Fruit fly (Drosophila melanogaster) whole organism, prepupa: ENCODE results near the gene CG8064.

Experiments
- Blimp-1 ChIP-seq: fragments of 200-800 bp; sonication (Bioruptor generic); optimal IDR thresholded peaks from 3 replicates; lab custom pipeline; 2017; ENCODE audit warnings: missing biosample characterization, missing genetic modification characterization, mild to moderate bottlenecking, moderate library complexity, missing genetic modification reagents
- CG11762 ChIP-seq: fragments of 200-800 bp; sonication (Bioruptor generic); optimal IDR thresholded peaks from 3 replicates; lab custom pipeline; 2016; ENCODE audit warnings: missing biosample characterization, missing genetic modification characterization; ENCODE audit not compliant: insufficient read depth
- CG11902 ChIP-seq: fragments of 200-800 bp; sonication (Bioruptor generic); optimal IDR thresholded peaks from 3 replicates; lab custom pipeline; 2016; ENCODE audit warnings: missing biosample characterization, missing genetic modification characterization
- CG1621 ChIP-seq: fragments of 200-800 bp; sonication (Bioruptor generic); optimal IDR thresholded peaks from 3 replicates; lab custom pipeline; 2018; ENCODE audit warnings: missing biosample characterization, mild to moderate bottlenecking, missing genetic modification characterization
- CG16779 ChIP-seq: fragments of 200-800 bp; sonication (Bioruptor generic); optimal IDR thresholded peaks from 3 replicates; lab custom pipeline; 2017; ENCODE audit warnings: missing biosample characterization, mild to moderate bottlenecking, missing genetic modification characterization
- CG31627 ChIP-seq: fragments of 200-800 bp; sonication (Bioruptor generic); optimal IDR thresholded peaks from 3 replicates; lab custom pipeline; 2016; ENCODE audit warnings: missing biosample characterization, missing genetic modification characterization
- CG32006 ChIP-seq: fragments of 200-800 bp; sonication (Bioruptor generic); optimal IDR thresholded peaks from 3 replicates; lab custom pipeline; 2017; ENCODE audit warnings: missing biosample characterization, mild to moderate bottlenecking, missing genetic modification characterization
- CG4318 ChIP-seq: fragments of 200-800 bp; sonication (Bioruptor generic); optimal IDR thresholded peaks from 3 replicates; lab custom pipeline; 2017; ENCODE audit warnings: missing biosample characterization, mild to moderate bottlenecking, missing genetic modification characterization
- CG6276 ChIP-seq: fragments of 200-800 bp; sonication (Bioruptor generic); optimal IDR thresholded peaks from 2 replicates; lab custom pipeline; 2017; ENCODE audit warnings: missing biosample characterization, mild to moderate bottlenecking, missing genetic modification characterization
- CG6792 ChIP-seq: fragments of 200-800 bp; sonication (Bioruptor generic); optimal IDR thresholded peaks from 3 replicates; lab custom pipeline; 2016; ENCODE audit warnings: missing biosample characterization, missing genetic modification characterization
- CG6854 ChIP-seq: fragments of 200-800 bp; sonication (Bioruptor generic); optimal IDR thresholded peaks from 2 replicates; lab custom pipeline; 2017; ENCODE audit warnings: missing biosample characterization, mild to moderate bottlenecking, missing genetic modification characterization
- CG7368 ChIP-seq: fragments of 200-800 bp; sonication (Bioruptor generic); optimal IDR thresholded peaks from 3 replicates; lab custom pipeline; 2016; ENCODE audit warnings: missing biosample characterization, missing genetic modification characterization
- Eip75B ChIP-seq: fragments of 200-800 bp; sonication (Bioruptor generic); optimal IDR thresholded peaks from 3 replicates; lab custom pipeline; 2016; ENCODE audit warnings: missing biosample characterization, missing genetic modification characterization
- Eip93F ChIP-seq: fragments of 200-800 bp; sonication (Bioruptor generic); optimal IDR thresholded peaks from 2 replicates; lab custom pipeline; 2016; ENCODE audit warnings: missing biosample characterization, mild to moderate bottlenecking, missing genetic modification characterization
- Ets21C ChIP-seq: fragments of 200-800 bp; sonication (Bioruptor generic); optimal IDR thresholded peaks from 3 replicates; lab custom pipeline; 2016; ENCODE audit warnings: missing biosample characterization, missing genetic modification characterization
- Hr39 ChIP-seq: fragments of 200-800 bp; sonication (Bioruptor generic); optimal IDR thresholded peaks from 2 replicates; lab custom pipeline; 2016; ENCODE audit warnings: missing biosample characterization, missing genetic modification characterization
- Hr4 ChIP-seq: fragments of 200-800 bp; sonication (Bioruptor generic); optimal IDR thresholded peaks from 3 replicates; lab custom pipeline; 2016; ENCODE audit warnings: missing biosample characterization, missing genetic modification characterization
- Lpt ChIP-seq: fragments of 200-800 bp; sonication (Bioruptor generic); optimal IDR thresholded peaks from 3 replicates; lab custom pipeline; 2016; ENCODE audit warnings: missing biosample characterization, missing genetic modification characterization
- OdsH ChIP-seq: fragments of 200-800 bp; sonication (Bioruptor generic); optimal IDR thresholded peaks from 3 replicates; lab custom pipeline; 2016; ENCODE audit warnings: missing biosample characterization, missing genetic modification characterization
- Sox102F ChIP-seq: fragments of 200-800 bp; sonication (Bioruptor generic); optimal IDR thresholded peaks from 2 replicates; lab custom pipeline; 2016; ENCODE audit warnings: missing biosample characterization, mild to moderate bottlenecking, missing genetic modification characterization
- Sox15 ChIP-seq: fragments of 200-800 bp; sonication (Bioruptor generic); optimal IDR thresholded peaks from 3 replicates; lab custom pipeline; 2016; ENCODE audit warnings: missing biosample characterization, missing genetic modification characterization
- dac ChIP-seq: fragments of 200-800 bp; sonication (Bioruptor generic); optimal IDR thresholded peaks from 2 replicates; lab custom pipeline; 2017; ENCODE audit warnings: missing biosample characterization, mild to moderate bottlenecking, missing genetic modification characterization
- dsx ChIP-seq: fragments of 200-800 bp; optimal IDR thresholded peaks from 3 replicates; lab custom pipeline; 2019; ENCODE audit warnings: missing biosample characterization, mild to moderate bottlenecking, missing genetic modification characterization, moderate library complexity; ENCODE audit not compliant: poor library complexity, severe bottlenecking
- eg ChIP-seq: fragments of 200-800 bp; sonication (Bioruptor generic); IDR thresholded peaks from 3 replicates; pipeline ENCODE4 v1.3.6; 2022; ENCODE audit warnings: missing biosample characterization, missing genetic modification characterization
- esn ChIP-seq: fragments of 200-800 bp; sonication (Bioruptor generic); optimal IDR thresholded peaks from 2 replicates; lab custom pipeline; 2016; ENCODE audit warnings: missing biosample characterization, mild to moderate bottlenecking, missing genetic modification characterization, moderate library complexity
- fd59A ChIP-seq: fragments of 200-800 bp; sonication (Bioruptor generic); optimal IDR thresholded peaks from 2 replicates; lab custom pipeline; 2017; ENCODE audit warnings: missing biosample characterization, mild to moderate bottlenecking, missing genetic modification characterization, missing genetic modification reagents
- fd85E ChIP-seq: fragments of 200-800 bp; sonication (Bioruptor generic); optimal IDR thresholded peaks from 3 replicates; lab custom pipeline; 2016; ENCODE audit warnings: missing biosample characterization, missing genetic modification characterization
- fkh ChIP-seq: fragments of 200-800 bp; sonication (Bioruptor generic); optimal IDR thresholded peaks from 3 replicates; lab custom pipeline; 2017; ENCODE audit warnings: missing biosample characterization, mild to moderate bottlenecking, missing genetic modification characterization, moderate library complexity
- pdm3 ChIP-seq: fragments of 200-800 bp; sonication (Bioruptor generic); optimal IDR thresholded peaks from 3 replicates; lab custom pipeline; 2016; ENCODE audit warnings: missing biosample characterization, missing genetic modification characterization
- salr ChIP-seq, 2 experiments: fragments of 200-800 bp; sonication (Bioruptor generic); optimal IDR thresholded peaks; 3 replicates each; lab custom pipeline; 2016 to 2018; ENCODE audit warnings: missing biosample characterization in 2 of 2, missing genetic modification characterization in 2 of 2, mild to moderate bottlenecking in 1 of 2
- spab ChIP-seq: fragments of 200-800 bp; sonication (Bioruptor generic); optimal IDR thresholded peaks from 2 replicates; lab custom pipeline; 2017; ENCODE audit warnings: missing biosample characterization, mild to moderate bottlenecking, missing genetic modification characterization, missing genetic modification reagents
- vri ChIP-seq: fragments of 200-800 bp; sonication (Bioruptor generic); optimal IDR thresholded peaks from 3 replicates; lab custom pipeline; 2016; ENCODE audit warnings: missing biosample characterization, mild to moderate bottlenecking, missing genetic modification characterization

The CG8064 gene

dm6 chr3R:18261602-18262001 is 21.9 kb upstream of the CG8064 start:
- TF ChIP-seq CG7368, result no peak
- no peak for TF ChIP-seq Sox102F
- TF ChIP-seq Eip93F, result no peak
- no peak for TF ChIP-seq fd85E (GFP tag; lab: Kevin White, UChicago)
- TF ChIP-seq Blimp-1 (GFP tag; lab: Kevin White, UChicago), result no peak
- no peak for TF ChIP-seq CG6792 (GFP tag; lab: Kevin White, UChicago)
- no peak for TF ChIP-seq Ets21C (GFP tag; lab: Kevin White, UChicago)
- no peak for TF ChIP-seq fkh (GFP tag; lab: Kevin White, UChicago)
- no peak for TF ChIP-seq CG6276 (GFP tag; lab: Kevin White, UChicago)
- TF ChIP-seq CG31627 (GFP tag; lab: Kevin White, UChicago), result no peak
- TF ChIP-seq CG1621 (tag; lab: Kevin White, UChicago), result no peak
- TF ChIP-seq eg (GFP tag; lab: Robert Waterston, UW), result no peak
- no peak for TF ChIP-seq CG16779
- TF ChIP-seq vri (GFP tag; lab: Kevin White, UChicago), result no peak
- TF ChIP-seq salr (GFP tag; optimal IDR thresholded peaks at IDR 0.05; lab: Kevin White, UChicago), result no peak

dm6 chr3R:18265275-18265674 is 18.2 kb upstream of the CG8064 start:
- no peak for TF ChIP-seq esn (GFP tag; lab: Kevin White, UChicago)
- no peak for TF ChIP-seq spab (GFP tag; lab: Kevin White, UChicago)
- no peak for TF ChIP-seq Hr39 (GFP tag; lab: Kevin White, UChicago)
- no peak for TF ChIP-seq dsx (GFP tag; lab: Kevin White, UChicago)
- TF ChIP-seq CG16779, result no peak
- no peak for TF ChIP-seq CG32006 (GFP tag; lab: Kevin White, UChicago)

dm6 chr3R:18266665-18267064 is 16.8 kb upstream of the CG8064 start:
- TF ChIP-seq CG32006 (GFP tag; lab: Kevin White, UChicago), result no peak
- no peak for TF ChIP-seq esn (GFP tag; lab: Kevin White, UChicago)
- no peak for TF ChIP-seq CG6276 (GFP tag; lab: Kevin White, UChicago)
- TF ChIP-seq Sox15 (GFP tag; lab: Kevin White, UChicago), result no peak
- TF ChIP-seq CG1621 (tag; lab: Kevin White, UChicago), result no peak
- TF ChIP-seq CG11902 (GFP tag; lab: Kevin White, UChicago), result no peak
- no peak for TF ChIP-seq CG7368
- no peak for TF ChIP-seq CG4318

- no peak for TF ChIP-seq Hr4 (GFP tag; lab: Kevin White, UChicago)
- TF ChIP-seq dsx (GFP tag; lab: Kevin White, UChicago), result no peak
- TF ChIP-seq CG6854 (GFP tag; lab: Kevin White, UChicago), result no peak
- TF ChIP-seq OdsH (GFP tag; lab: Kevin White, UChicago), result no peak
- no peak for TF ChIP-seq pdm3 (GFP tag; lab: Kevin White, UChicago)
- TF ChIP-seq dac, result no peak
- TF ChIP-seq fkh (GFP tag; lab: Kevin White, UChicago), result no peak
- TF ChIP-seq CG11762 (GFP tag; lab: Kevin White, UChicago), result no peak
- TF ChIP-seq Sox102F, result no peak
- TF ChIP-seq, all 60 proteins: peak for 0
Observed at dm6 chr3R:18267489-18267888, 16.0 kb upstream of the CG8064 start, which contains the start of gene CG18599. CG18599 (plus strand) TSS chr3R:18267789.

dm6 chr3R:18269744-18270348 is 13.6 kb upstream of the CG8064 start:
- TF ChIP-seq fd59A, result no peak
- no peak for TF ChIP-seq Eip75B
- TF ChIP-seq CG11762 (GFP tag; lab: Kevin White, UChicago), result no peak
- no peak for TF ChIP-seq Lpt
- TF ChIP-seq CG7368, result no peak
- no peak for TF ChIP-seq Blimp-1 (GFP tag; lab: Kevin White, UChicago)
- no peak for TF ChIP-seq OdsH (GFP tag; lab: Kevin White, UChicago)
- TF ChIP-seq salr (GFP tag; optimal IDR thresholded peaks at IDR 0.05; lab: Kevin White, UChicago), result no peak
- no peak for TF ChIP-seq CG16779
